Fruit fly (Drosophila melanogaster) whole organism, pupa: ENCODE results near the gene CG15695.

ENCODE experiments used
- CG10348 ChIP-seq: fragments of 200-800 bp; sonication (Bioruptor generic); IDR thresholded peaks from 2 replicates; pipeline ENCODE4 v1.3.6; 2022; ENCODE audit warnings: missing biosample characterization, missing genetic modification characterization
- CG12605 ChIP-seq: fragments of 200-800 bp; sonication (Bioruptor generic); IDR thresholded peaks from 2 replicates; pipeline ENCODE4 v1.3.6; 2022; ENCODE audit warnings: missing biosample characterization, missing genetic modification characterization
- CG13204 ChIP-seq: fragments of 200-800 bp; sonication (Bioruptor generic); optimal IDR thresholded peaks from 2 replicates; lab custom pipeline; 2018; ENCODE audit warnings: missing biosample characterization, mild to moderate bottlenecking, missing genetic modification characterization, moderate library complexity
- CG14655 ChIP-seq: fragments of 200-800 bp; sonication (Bioruptor generic); optimal IDR thresholded peaks from 3 replicates; lab custom pipeline; 2017; ENCODE audit warnings: mild to moderate bottlenecking, missing biosample characterization, missing genetic modification reagents, missing genetic modification characterization
- CG15710 ChIP-seq: fragments of 200-800 bp; sonication (Bioruptor generic); optimal IDR thresholded peaks from 2 replicates; lab custom pipeline; 2018; ENCODE audit warnings: missing biosample characterization, mild to moderate bottlenecking, missing genetic modification characterization, moderate library complexity
- CG17806 ChIP-seq: fragments of 200-800 bp; sonication (Bioruptor generic); optimal IDR thresholded peaks from 2 replicates; lab custom pipeline; 2018; ENCODE audit warnings: missing biosample characterization, mild to moderate bottlenecking, missing genetic modification characterization, moderate library complexity
- CG32121 ChIP-seq: fragments of 200-800 bp; sonication (Bioruptor generic); IDR thresholded peaks from 2 replicates; pipeline ENCODE4 v1.3.6; 2022; ENCODE audit warnings: missing biosample characterization, missing genetic modification characterization
- CG34367 ChIP-seq: fragments of 200-800 bp; sonication (Bioruptor generic); optimal IDR thresholded peaks from 2 replicates; lab custom pipeline; 2018; ENCODE audit warnings: missing biosample characterization, mild to moderate bottlenecking, missing genetic modification characterization
- CG4496 ChIP-seq: fragments of 200-800 bp; sonication (Bioruptor generic); IDR thresholded peaks from 3 replicates; pipeline ENCODE4 v1.3.6; 2022; ENCODE audit warnings: missing biosample characterization, missing genetic modification characterization
- CG8159 ChIP-seq: fragments of 200-800 bp; sonication (Bioruptor generic); optimal IDR thresholded peaks from 3 replicates; lab custom pipeline; 2018; ENCODE audit warnings: missing biosample characterization, mild to moderate bottlenecking, missing genetic modification characterization, moderate library complexity
- CG8301 ChIP-seq: fragments of 200-800 bp; sonication (Bioruptor generic); optimal IDR thresholded peaks from 2 replicates; lab custom pipeline; 2018; ENCODE audit warnings: missing biosample characterization, mild to moderate bottlenecking, missing genetic modification characterization
- CG9948 ChIP-seq: fragments of 200-800 bp; sonication (Bioruptor generic); optimal IDR thresholded peaks from 2 replicates; lab custom pipeline; 2018; ENCODE audit warnings: missing biosample characterization, mild to moderate bottlenecking, missing genetic modification characterization, moderate library complexity
- D1 ChIP-seq: fragments of 200-800 bp; sonication (Bioruptor generic); optimal IDR thresholded peaks from 2 replicates; lab custom pipeline; 2018; ENCODE audit warnings: missing biosample characterization, mild to moderate bottlenecking, missing genetic modification characterization, moderate library complexity
- EcR ChIP-seq: fragments of 200-800 bp; sonication (Bioruptor generic); optimal IDR thresholded peaks from 3 replicates; lab custom pipeline; 2019; ENCODE audit warnings: missing biosample characterization, missing genetic modification characterization, mild to moderate bottlenecking, moderate library complexity, missing genetic modification reagents
- Ets98B ChIP-seq: fragments of 200-800 bp; sonication (Bioruptor generic); IDR thresholded peaks from 2 replicates; pipeline ENCODE4 v1.3.6; 2022; ENCODE audit warnings: missing biosample characterization, missing genetic modification characterization
- Pif1A ChIP-seq: fragments of 200-800 bp; sonication (Bioruptor generic); optimal IDR thresholded peaks from 3 replicates; lab custom pipeline; 2016; ENCODE audit warnings: missing biosample characterization, missing genetic modification characterization
- Pif1B ChIP-seq: fragments of 200-800 bp; sonication (Bioruptor generic); optimal IDR thresholded peaks from 3 replicates; lab custom pipeline; 2016; ENCODE audit warnings: missing biosample characterization, missing genetic modification characterization
- Snoo ChIP-seq: fragments of 200-800 bp; sonication (Bioruptor generic); optimal IDR thresholded peaks from 3 replicates; lab custom pipeline; 2017; ENCODE audit warnings: missing biosample characterization, mild to moderate bottlenecking, missing genetic modification characterization, inconsistent platforms
- fd96Ca ChIP-seq: fragments of 200-800 bp; sonication (Bioruptor generic); IDR thresholded peaks from 3 replicates; pipeline ENCODE4 v1.3.6; 2022; ENCODE audit warnings: missing biosample characterization, missing genetic modification characterization
- gl ChIP-seq: fragments of 200-800 bp; sonication (Bioruptor generic); optimal IDR thresholded peaks from 2 replicates; lab custom pipeline; 2018; ENCODE audit warnings: missing biosample characterization, mild to moderate bottlenecking, missing genetic modification characterization
- rn ChIP-seq: fragments of 200-800 bp; sonication (Bioruptor generic); IDR thresholded peaks from 2 replicates; pipeline ENCODE4 v1.3.6; 2022; ENCODE audit warnings: missing biosample characterization, missing genetic modification characterization

Gene CG15695

DNA sequence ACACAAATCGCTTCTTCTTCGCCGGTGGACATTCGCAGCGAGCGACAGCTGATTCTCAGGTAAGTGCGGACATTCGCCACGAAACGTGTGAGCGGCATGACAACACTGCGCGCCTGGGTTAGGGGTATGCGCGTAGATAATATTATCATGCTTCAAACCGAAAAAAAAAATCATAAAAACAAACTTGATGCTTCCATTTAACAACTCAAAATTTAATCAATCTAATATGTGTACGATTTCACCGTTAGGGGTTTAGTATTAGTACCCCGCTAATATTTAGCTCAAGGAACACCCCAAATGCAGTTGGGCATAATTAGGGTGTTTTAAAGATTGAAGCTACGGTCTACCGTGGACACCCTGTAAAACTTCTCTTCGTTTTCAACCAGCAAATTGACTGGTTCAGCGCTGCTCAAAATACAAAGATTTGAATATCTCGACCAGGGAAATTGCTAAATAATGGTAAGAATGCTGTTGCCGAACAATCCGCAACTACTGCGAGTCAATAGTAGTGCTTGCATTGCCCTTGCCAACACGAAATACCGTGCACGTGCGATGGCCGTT, 20.0 kb upstream of the CG15695 start, which contains the start of the genes CG17271 and RpS20:
Gene CG17271 (minus strand): TSS at position 34 of the 561 bp plus-strand sequence.
Gene RpS20 (plus strand): TSS at position 367 of the 561 bp plus-strand sequence.
- peak; percentile 74 for TF ChIP-seq CG8159 (tag; lab: Kevin White, UChicago)
- peak; percentile 32 for TF ChIP-seq EcR
- no peak; the same call in 1 of the 2 replicates for TF ChIP-seq CG10348 (GFP tag; lab: Robert Waterston, UW)
- peak; percentile 64 for TF ChIP-seq CG34367 (tag; lab: Kevin White, UChicago)
- no peak for TF ChIP-seq D1 (tag; lab: Kevin White, UChicago)
- TF ChIP-seq CG15710 = peak; percentile 77
- TF ChIP-seq gl = peak; percentile 51
- no peak for TF ChIP-seq CG14655 (GFP tag; lab: Kevin White, UChicago)
- peak; percentile 92 for TF ChIP-seq CG4496 (GFP tag; lab: Robert Waterston, UW)
- TF ChIP-seq CG8301 (tag; lab: Kevin White, UChicago) = peak; percentile 80
- peak; percentile 76 for TF ChIP-seq rn (GFP tag; lab: Robert Waterston, UW)
- TF ChIP-seq Snoo (tag; lab: Kevin White, UChicago) = peak; percentile 75
- no peak for TF ChIP-seq Pif1B (GFP tag; lab: Kevin White, UChicago)
- peak; percentile 88 for TF ChIP-seq Ets98B (GFP tag; lab: Robert Waterston, UW)
- peak; percentile 59 for TF ChIP-seq CG9948 (tag; lab: Kevin White, UChicago)
- peak; percentile 83 for TF ChIP-seq CG32121 (GFP tag; lab: Robert Waterston, UW)
- peak; percentile 67 for TF ChIP-seq CG12605 (GFP tag; lab: Robert Waterston, UW)
- no peak for TF ChIP-seq CG13204
- no peak for TF ChIP-seq Pif1A (GFP tag; lab: Kevin White, UChicago)
- TF ChIP-seq fd96Ca (GFP tag; lab: Robert Waterston, UW) = peak; percentile 90
- peak; percentile 74 for TF ChIP-seq CG17806 (tag; lab: Kevin White, UChicago)

DNA sequence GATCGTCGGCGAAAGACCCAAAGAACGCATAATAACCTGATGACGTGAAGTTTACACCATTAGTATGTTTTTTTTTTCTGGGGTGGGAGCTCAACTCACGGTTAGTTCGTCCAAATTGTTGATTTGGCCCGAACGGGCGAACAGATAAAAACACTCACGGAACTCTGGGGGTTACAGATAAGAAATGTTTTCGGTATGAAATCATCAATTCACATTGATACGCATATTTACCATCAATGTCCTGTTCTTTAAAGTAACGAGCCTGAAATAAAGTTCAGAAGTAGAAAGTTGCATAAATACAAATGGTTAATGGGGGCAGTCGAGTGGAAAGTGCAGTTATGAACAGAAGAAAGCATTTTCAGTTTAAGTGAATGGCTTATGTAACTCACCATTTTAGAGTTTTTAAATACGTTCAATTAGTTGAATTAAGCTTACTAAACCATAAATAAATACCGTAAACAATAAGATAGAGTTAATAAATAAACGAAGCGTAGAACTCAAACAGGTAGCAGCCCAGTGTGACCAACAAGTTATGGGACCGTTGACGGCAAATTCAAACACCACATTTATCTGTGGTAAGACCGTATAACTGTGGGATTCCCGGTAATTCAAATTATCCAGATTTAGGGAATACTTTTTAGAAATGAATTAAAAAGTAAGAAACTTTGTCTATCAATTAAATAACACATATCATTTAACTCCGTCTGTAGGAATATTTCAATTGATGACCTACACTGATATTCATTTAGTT, 18.1 kb upstream of the CG15695 start, which contains the start of gene CG17272:
Gene CG17272 (minus strand): TSS at position 536 of the 751 bp plus-strand sequence.
- TF ChIP-seq CG34367 (tag; lab: Kevin White, UChicago) (no peak), CG9948 (tag; lab: Kevin White, UChicago) (no peak), CG32121 (GFP tag; lab: Robert Waterston, UW) (no peak), Snoo (tag; lab: Kevin White, UChicago) (no peak), Pif1A (GFP tag; lab: Kevin White, UChicago) (no peak), CG12605 (GFP tag; lab: Robert Waterston, UW) (peak; percentile 65; the same call in 1 of the 2 replicates), EcR (no peak), rn (GFP tag; lab: Robert Waterston, UW) (no peak), gl (no peak)

DNA sequence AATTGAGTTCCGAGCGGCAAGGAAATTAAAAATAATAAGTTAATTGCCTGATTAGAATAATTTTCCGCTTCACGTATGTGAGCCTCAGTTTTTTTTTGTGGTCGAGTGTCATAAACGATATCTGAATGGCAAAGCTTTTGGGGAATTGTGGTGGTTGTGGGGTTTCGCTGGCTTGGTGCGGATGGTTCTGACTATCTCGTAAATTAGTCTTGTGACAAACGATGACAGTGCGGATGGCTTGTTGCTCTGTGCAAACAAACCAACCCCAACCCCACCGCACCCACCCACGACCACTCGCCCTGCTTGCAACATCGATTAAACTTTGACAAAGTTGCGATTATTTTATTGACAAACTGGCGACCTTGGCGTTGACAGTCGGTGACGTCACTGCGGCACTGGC, 15.0 kb upstream of the CG15695 start:
- TF ChIP-seq CG32121 (GFP tag; lab: Robert Waterston, UW) (no peak), CG14655 (GFP tag; lab: Kevin White, UChicago) (no peak), Ets98B (GFP tag; lab: Robert Waterston, UW) (no peak), fd96Ca (GFP tag; lab: Robert Waterston, UW) (no peak)
- TF ChIP-seq, all 21 proteins: peak for 0

DNA sequence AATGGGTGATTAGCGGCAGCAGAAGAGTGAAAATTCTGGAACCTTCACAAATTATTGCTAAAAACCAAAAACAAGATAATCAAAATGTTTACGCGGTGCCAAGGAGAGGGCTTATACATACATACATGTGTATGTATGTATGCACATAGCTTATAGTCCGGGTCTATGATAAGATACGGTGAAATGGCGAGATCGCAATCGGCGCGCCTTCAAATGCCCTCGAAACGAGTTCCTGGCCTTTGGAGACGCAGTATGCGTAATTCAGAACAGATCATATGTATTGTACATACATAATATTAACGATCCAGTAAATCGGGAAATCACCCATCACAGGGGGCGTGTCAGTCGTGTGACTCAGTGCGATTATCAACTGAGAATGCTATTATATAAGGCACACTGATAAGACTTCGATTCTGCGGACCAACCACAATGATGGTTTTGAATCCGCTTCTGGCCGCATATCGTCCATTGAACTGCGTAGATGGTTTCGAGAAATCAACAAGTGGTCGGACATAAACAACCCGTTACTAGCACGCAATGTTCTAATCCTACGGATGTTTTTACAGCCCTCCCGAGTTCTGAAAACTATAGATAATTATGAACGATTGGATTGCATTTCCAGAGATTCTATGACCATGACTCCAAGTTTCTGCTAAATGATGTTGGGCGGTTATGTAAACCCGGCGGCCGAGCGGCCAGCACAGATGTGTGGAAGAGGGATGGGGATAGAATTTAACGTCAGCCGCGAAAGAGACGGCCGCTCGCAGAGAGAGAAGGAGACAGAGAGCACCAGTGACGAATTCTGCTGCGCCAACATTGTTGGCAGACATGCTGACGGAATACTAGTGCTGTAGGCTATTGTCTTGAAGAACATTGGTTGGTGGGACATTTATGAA, 13.2 kb upstream of the CG15695 start:
- TF ChIP-seq CG13204 = peak; percentile 81
- peak; percentile 96 for TF ChIP-seq EcR
- TF ChIP-seq CG34367 (tag; lab: Kevin White, UChicago) = no peak
- TF ChIP-seq Snoo (tag; lab: Kevin White, UChicago) = no peak
- TF ChIP-seq CG12605 (GFP tag; lab: Robert Waterston, UW) = 0 out of 2 replicates have a peak, but pooled peaks have one; percentile 25
- no peak for TF ChIP-seq CG8301 (tag; lab: Kevin White, UChicago)

DNA sequence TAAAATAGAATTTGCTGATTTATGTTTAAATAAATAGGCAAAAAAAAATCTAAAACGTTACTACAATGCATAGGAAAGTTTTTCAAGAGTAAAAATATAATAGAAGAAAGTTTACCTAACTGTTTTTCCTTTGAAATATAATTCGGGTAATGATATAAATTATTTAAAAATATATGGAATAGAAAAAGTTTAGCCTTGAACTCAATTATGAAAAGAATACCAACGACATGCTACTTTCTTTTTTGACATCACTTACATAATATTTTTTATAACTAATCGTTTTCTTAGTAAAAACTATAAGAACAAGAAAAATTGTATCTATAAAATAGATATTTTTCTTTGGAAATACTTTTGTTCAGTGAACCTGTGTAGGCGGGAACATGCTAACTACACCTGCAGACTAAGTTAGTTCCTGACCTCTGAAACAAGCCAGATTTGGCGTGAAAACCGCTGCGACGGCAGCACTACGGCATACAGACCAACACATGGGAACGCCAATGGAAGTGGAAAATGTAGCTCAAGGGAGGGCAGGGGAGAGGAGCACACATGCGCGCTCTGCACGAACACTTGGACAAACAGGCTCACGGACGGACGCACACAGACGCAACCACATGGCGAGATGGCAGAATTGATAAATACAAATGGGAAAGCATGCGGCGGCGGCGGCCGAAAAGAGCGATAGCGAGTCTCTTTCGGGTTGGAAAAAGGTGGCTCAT, 12.4 kb upstream of the CG15695 start:
- TF ChIP-seq Pif1A (GFP tag; lab: Kevin White, UChicago) (no peak), fd96Ca (GFP tag; lab: Robert Waterston, UW) (peak; percentile 72; the same call in 2 of the 3 replicates), CG34367 (tag; lab: Kevin White, UChicago) (no peak), Snoo (tag; lab: Kevin White, UChicago) (peak; percentile 8), CG12605 (GFP tag; lab: Robert Waterston, UW) (no peak), CG15710 (no peak), Ets98B (GFP tag; lab: Robert Waterston, UW) (peak; percentile 67), CG8301 (tag; lab: Kevin White, UChicago) (no peak), CG13204 (peak; percentile 78), CG8159 (tag; lab: Kevin White, UChicago) (no peak), CG14655 (GFP tag; lab: Kevin White, UChicago) (no peak), CG10348 (GFP tag; lab: Robert Waterston, UW) (no peak), rn (GFP tag; lab: Robert Waterston, UW) (no peak), EcR (peak; percentile 45), CG32121 (GFP tag; lab: Robert Waterston, UW) (0 out of 2 replicates have a peak, but pooled peaks have one; percentile 30), gl (no peak), CG4496 (GFP tag; lab: Robert Waterston, UW) (peak; percentile 65), Pif1B (GFP tag; lab: Kevin White, UChicago) (no peak), CG9948 (tag; lab: Kevin White, UChicago) (no peak), CG17806 (tag; lab: Kevin White, UChicago) (no peak), D1 (tag; lab: Kevin White, UChicago) (no peak)
